Fruit fly (Drosophila melanogaster): Measurements from ENCODE around the gene CG11345.

Gene CG11345

dm6 chr3L:4415326-4416274, 42.4 kb downstream of the CG11345 start:
- TF ChIP-seq tj (GFP tag; optimal IDR thresholded peaks at IDR 0.05) (no peak), Mnt (GFP tag; optimal IDR thresholded peaks at IDR 0.05) (peak; percentile 41), CG11617 (GFP tag; optimal IDR thresholded peaks at IDR 0.05) (no peak), Crg-1 (GFP tag; optimal IDR thresholded peaks at IDR 0.05) (no peak), kay (GFP tag; ENCODE audit: borderline replicate concordance) (no peak), cic (GFP tag; optimal IDR thresholded peaks at IDR 0.05) (peak; percentile 87), Clk (GFP tag; optimal IDR thresholded peaks at IDR 0.05) (no peak), CG12768 (GFP tag; optimal IDR thresholded peaks at IDR 0.05) (peak; percentile 94), CG5204 (GFP tag; optimal IDR thresholded peaks at IDR 0.05) (peak; percentile 37), cnc (optimal IDR thresholded peaks at IDR 0.05) (peak; percentile 10 to 68), bab1 (GFP tag; optimal IDR thresholded peaks at IDR 0.05) (no peak), toe (GFP tag; optimal IDR thresholded peaks at IDR 0.05) (peak; percentile 24), pad (GFP tag; optimal IDR thresholded peaks at IDR 0.05) (no peak), Hr96 (GFP tag; optimal IDR thresholded peaks at IDR 0.05) (peak; percentile 19), CG7045 (GFP tag; optimal IDR thresholded peaks at IDR 0.05) (peak; percentile 17), CG1620 (GFP tag; optimal IDR thresholded peaks at IDR 0.05) (peak; percentile 8), CG33017 (tag; optimal IDR thresholded peaks at IDR 0.05) (peak; percentile 39), CG7101 (tag; optimal IDR thresholded peaks at IDR 0.05) (peak; percentile 53), CG14711 (tag; optimal IDR thresholded peaks at IDR 0.05) (no peak), ovo (GFP tag; optimal IDR thresholded peaks at IDR 0.05) (no peak)

dm6 chr3L:4414579-4414978, 43.4 kb downstream of the CG11345 start:
- no peak for TF ChIP-seq toe (GFP tag; optimal IDR thresholded peaks at IDR 0.05)
- TF ChIP-seq CG7045 (GFP tag; optimal IDR thresholded peaks at IDR 0.05): no peak
- TF ChIP-seq pad (GFP tag; optimal IDR thresholded peaks at IDR 0.05): no peak
- TF ChIP-seq kay (GFP tag; ENCODE audit: borderline replicate concordance): peak; percentile 93
- TF ChIP-seq CG11617 (GFP tag; optimal IDR thresholded peaks at IDR 0.05): no peak
- no peak for TF ChIP-seq ovo (GFP tag; optimal IDR thresholded peaks at IDR 0.05)
- TF ChIP-seq Clk (GFP tag; optimal IDR thresholded peaks at IDR 0.05): no peak
- TF ChIP-seq Mnt (GFP tag; optimal IDR thresholded peaks at IDR 0.05): no peak
- peak; percentile 11 for TF ChIP-seq CG7101 (tag; optimal IDR thresholded peaks at IDR 0.05)
- TF ChIP-seq CG12768 (GFP tag; optimal IDR thresholded peaks at IDR 0.05): no peak
- TF ChIP-seq Hr96 (GFP tag; optimal IDR thresholded peaks at IDR 0.05): no peak
- no peak for TF ChIP-seq CG1620 (GFP tag; optimal IDR thresholded peaks at IDR 0.05)
- no peak for TF ChIP-seq cic (GFP tag; optimal IDR thresholded peaks at IDR 0.05)
- peak; percentile 23 for TF ChIP-seq CG5204 (GFP tag; optimal IDR thresholded peaks at IDR 0.05)
- TF ChIP-seq Crg-1 (GFP tag; optimal IDR thresholded peaks at IDR 0.05): no peak
- peak; percentile 24 for TF ChIP-seq CG33017 (tag; optimal IDR thresholded peaks at IDR 0.05)
- no peak for TF ChIP-seq tj (GFP tag; optimal IDR thresholded peaks at IDR 0.05)
- no peak for TF ChIP-seq CG14711 (tag; optimal IDR thresholded peaks at IDR 0.05)
- TF ChIP-seq bab1 (GFP tag; optimal IDR thresholded peaks at IDR 0.05): no peak
- no peak for TF ChIP-seq cnc (optimal IDR thresholded peaks at IDR 0.05)

- TF ChIP-seq cic (GFP tag; optimal IDR thresholded peaks at IDR 0.05) (peak; percentile 93), CG11617 (GFP tag; optimal IDR thresholded peaks at IDR 0.05) (no peak), CG14711 (tag; optimal IDR thresholded peaks at IDR 0.05) (no peak), CG7101 (tag; optimal IDR thresholded peaks at IDR 0.05) (peak; percentile 4), ovo (GFP tag; optimal IDR thresholded peaks at IDR 0.05) (peak; percentile 66), CG1620 (GFP tag; optimal IDR thresholded peaks at IDR 0.05) (no peak), pad (GFP tag; optimal IDR thresholded peaks at IDR 0.05) (peak; percentile 8), Mnt (GFP tag; optimal IDR thresholded peaks at IDR 0.05) (peak; percentile 39), toe (GFP tag; optimal IDR thresholded peaks at IDR 0.05) (peak; percentile 48), bab1 (GFP tag; optimal IDR thresholded peaks at IDR 0.05) (peak; percentile 20), cnc (optimal IDR thresholded peaks at IDR 0.05) (no peak), Crg-1 (GFP tag; optimal IDR thresholded peaks at IDR 0.05) (no peak), Hr96 (GFP tag; optimal IDR thresholded peaks at IDR 0.05) (no peak), CG7045 (GFP tag; optimal IDR thresholded peaks at IDR 0.05) (peak; percentile 1), tj (GFP tag; optimal IDR thresholded peaks at IDR 0.05) (peak; percentile 37), Clk (GFP tag; optimal IDR thresholded peaks at IDR 0.05) (peak; percentile 29), CG33017 (tag; optimal IDR thresholded peaks at IDR 0.05) (no peak), CG12768 (GFP tag; optimal IDR thresholded peaks at IDR 0.05) (peak; percentile 79), kay (GFP tag; ENCODE audit: borderline replicate concordance) (peak; percentile 100), CG5204 (GFP tag; optimal IDR thresholded peaks at IDR 0.05) (no peak)
These were observed 44.0 kb downstream of the CG11345 start for dm6 chr3L:4413800-4414446.

dm6 chr3L:4412974-4413373, 45.0 kb downstream of the CG11345 start:
- TF ChIP-seq Hr96 (GFP tag; optimal IDR thresholded peaks at IDR 0.05) (no peak), kay (GFP tag; ENCODE audit: borderline replicate concordance) (peak; percentile 75), CG5204 (GFP tag; optimal IDR thresholded peaks at IDR 0.05) (peak; percentile 57), CG33017 (tag; optimal IDR thresholded peaks at IDR 0.05) (no peak), Mnt (GFP tag; optimal IDR thresholded peaks at IDR 0.05) (no peak), CG7101 (tag; optimal IDR thresholded peaks at IDR 0.05) (peak; percentile 9), pad (GFP tag; optimal IDR thresholded peaks at IDR 0.05) (no peak), CG11617 (GFP tag; optimal IDR thresholded peaks at IDR 0.05) (no peak), cnc (optimal IDR thresholded peaks at IDR 0.05) (peak; percentile 81 to 89), CG12768 (GFP tag; optimal IDR thresholded peaks at IDR 0.05) (peak; percentile 44), CG14711 (tag; optimal IDR thresholded peaks at IDR 0.05) (no peak), toe (GFP tag; optimal IDR thresholded peaks at IDR 0.05) (peak; percentile 41), Clk (GFP tag; optimal IDR thresholded peaks at IDR 0.05) (no peak), Crg-1 (GFP tag; optimal IDR thresholded peaks at IDR 0.05) (no peak), tj (GFP tag; optimal IDR thresholded peaks at IDR 0.05) (no peak), ovo (GFP tag; optimal IDR thresholded peaks at IDR 0.05) (no peak), CG1620 (GFP tag; optimal IDR thresholded peaks at IDR 0.05) (no peak), CG7045 (GFP tag; optimal IDR thresholded peaks at IDR 0.05) (peak; percentile 15), bab1 (GFP tag; optimal IDR thresholded peaks at IDR 0.05) (no peak), cic (GFP tag; optimal IDR thresholded peaks at IDR 0.05) (no peak)

Measured in whole organism, adult.